Worm (Caenorhabditis elegans) whole organism, L1 larva: ENCODE data around the gene srb-1.
A peak's percentile ranks its signal among the peaks of the same experiment; 100 is the strongest.

Experiments used
- C04F5.9 ChIP-seq: sonication (generic microtip); optimal IDR thresholded peaks from 2 replicates; lab custom pipeline; 2016; ENCODE audit warnings: missing genetic modification characterization, missing compliant biosample characterization
- F16B12.6 ChIP-seq: fragments of 150-350 bp; optimal IDR thresholded peaks from 2 replicates; lab custom pipeline; 2014; ENCODE audit warnings: missing biosample characterization, missing genetic modification characterization
- ama-1 ChIP-seq: fragments of 150-350 bp; optimal IDR thresholded peaks from 2 replicates; lab custom pipeline; 2014
- blmp-1 ChIP-seq: fragments of 150-350 bp; optimal IDR thresholded peaks from 2 replicates; lab custom pipeline; 2014; ENCODE audit warnings: missing biosample characterization, missing genetic modification characterization
- ceh-82 ChIP-seq, 3 experiments: fragments of 150-350 bp in 1 of 3; sonication (generic microtip) in 2 of 3; optimal IDR thresholded peaks; 2 replicates each; lab custom pipeline; 2014 to 2017; ENCODE audit warnings: missing biosample characterization in 3 of 3, missing genetic modification characterization in 3 of 3
- ceh-90 ChIP-seq: sonication (generic microtip); optimal IDR thresholded peaks from 2 replicates; lab custom pipeline; 2016; ENCODE audit warnings: missing genetic modification characterization, missing compliant biosample characterization
- dpl-1 ChIP-seq, 3 experiments: fragments of 150-350 bp in 2 of 3; sonication (generic microtip) in 1 of 3; optimal IDR thresholded peaks; 2 replicates each; lab custom pipeline; 2014 to 2017; ENCODE audit warnings: missing biosample characterization in 3 of 3, missing genetic modification characterization in 3 of 3, missing genetic modification reagents in 3 of 3
- dsc-1 ChIP-seq: sonication (generic microtip); optimal IDR thresholded peaks from 2 replicates; lab custom pipeline; 2016; ENCODE audit warnings: mild to moderate bottlenecking, missing genetic modification characterization, missing compliant biosample characterization
- efl-1 ChIP-seq, 4 experiments: fragments of 150-350 bp; optimal IDR thresholded peaks in 3 of 4; peaks in 1 of 4; 1 replicate in 1 of 4; 2 replicates in 3 of 4; lab custom pipeline; 2014; ENCODE audit warnings: missing biosample characterization in 2 of 4, missing genetic modification characterization in 2 of 4, missing genetic modification reagents in 2 of 4
- efl-3 ChIP-seq: fragments of 200-800 bp; sonication (Bioruptor generic); optimal IDR thresholded peaks from 2 replicates; lab custom pipeline; 2018; ENCODE audit warnings: mild to moderate bottlenecking, missing genetic modification characterization, missing compliant biosample characterization
- egl-13 ChIP-seq: sonication (generic microtip); optimal IDR thresholded peaks from 2 replicates; lab custom pipeline; 2016; ENCODE audit warnings: missing genotype, missing genetic modification reagents, missing genetic modification characterization, missing compliant biosample characterization
- egl-27 ChIP-seq, 2 experiments: fragments of 150-350 bp in 1 of 2; sonication (generic microtip); optimal IDR thresholded peaks; 3 replicates each; lab custom pipeline; 2017 to 2018; ENCODE audit warnings: missing biosample characterization in 2 of 2, missing genetic modification characterization in 2 of 2, missing genetic modification reagents in 2 of 2
- elt-2 ChIP-seq: sonication (generic microtip); optimal IDR thresholded peaks from 2 replicates; lab custom pipeline; 2016; ENCODE audit warnings: missing genetic modification characterization, mild to moderate bottlenecking, inconsistent platforms, missing compliant biosample characterization, missing genetic modification reagents
- elt-3 ChIP-seq, 6 experiments: fragments of 150-350 bp in 1 of 6; sonication (generic microtip); optimal IDR thresholded peaks; 2 replicates each; lab custom pipeline; 2017 to 2018; ENCODE audit warnings: missing biosample characterization in 6 of 6, missing genetic modification characterization in 6 of 6, inconsistent platforms in 1 of 6
- fkh-10 ChIP-seq: sonication (generic microtip); optimal IDR thresholded peaks from 2 replicates; lab custom pipeline; 2017; ENCODE audit warnings: missing biosample characterization, missing genetic modification reagents, missing genetic modification characterization
- fkh-8 ChIP-seq: sonication (generic microtip); optimal IDR thresholded peaks from 2 replicates; lab custom pipeline; 2016; ENCODE audit warnings: mild to moderate bottlenecking, missing genetic modification characterization, missing compliant biosample characterization
- grh-1 ChIP-seq: fragments of 200-800 bp; sonication (Bioruptor generic); IDR thresholded peaks from 2 replicates; pipeline ENCODE4 v1.3.6; 2022; ENCODE audit warnings: missing genetic modification reagents, missing genetic modification characterization, missing compliant biosample characterization
- irx-1 ChIP-seq: sonication (generic microtip); optimal IDR thresholded peaks from 2 replicates; lab custom pipeline; 2016; ENCODE audit warnings: missing genetic modification characterization, missing compliant biosample characterization
- jun-1 ChIP-seq: fragments of 150-350 bp; optimal IDR thresholded peaks from 2 replicates; lab custom pipeline; 2014; ENCODE audit warnings: missing biosample characterization, missing genetic modification reagents, missing genetic modification characterization
- lin-13 ChIP-seq: fragments of 150-350 bp; optimal IDR thresholded peaks from 2 replicates; lab custom pipeline; 2014; ENCODE audit warnings: missing biosample characterization, missing genetic modification reagents, missing genetic modification characterization
- lin-14 ChIP-seq: fragments of 200-800 bp; sonication (Bioruptor generic); optimal IDR thresholded peaks from 2 replicates; lab custom pipeline; 2018; ENCODE audit warnings: mild to moderate bottlenecking, missing genetic modification characterization, moderate library complexity, missing compliant biosample characterization
- lir-3 ChIP-seq: sonication (generic microtip); optimal IDR thresholded peaks from 2 replicates; lab custom pipeline; 2016; ENCODE audit warnings: mild to moderate bottlenecking, missing genetic modification characterization, moderate library complexity, missing compliant biosample characterization; ENCODE audit not compliant: poor library complexity
- lsy-2 ChIP-seq, 2 experiments: fragments of 150-350 bp; optimal IDR thresholded peaks; 2 replicates each; lab custom pipeline; 2014; ENCODE audit warnings: missing biosample characterization in 2 of 2, missing genetic modification characterization in 2 of 2
- mdl-1 ChIP-seq, 2 experiments: fragments of 150-350 bp; optimal IDR thresholded peaks; 2 replicates each; lab custom pipeline; 2014 to 2017; ENCODE audit warnings: missing biosample characterization in 2 of 2, missing genetic modification characterization in 2 of 2, inconsistent platforms in 1 of 2
- mef-2 ChIP-seq: fragments of 150-350 bp; optimal IDR thresholded peaks from 2 replicates; lab custom pipeline; 2014; ENCODE audit warnings: missing biosample characterization, missing genetic modification characterization
- nhr-12 ChIP-seq: sonication (generic microtip); optimal IDR thresholded peaks from 2 replicates; lab custom pipeline; 2017; ENCODE audit warnings: missing biosample characterization, missing genetic modification characterization
- nhr-19 ChIP-seq: fragments of 200-800 bp; sonication (Bioruptor generic); conservative IDR thresholded peaks from 2 replicates; pipeline ENCODE4 v1.3.6; 2022; ENCODE audit warnings: missing genetic modification characterization, missing compliant biosample characterization
- nhr-20 ChIP-seq: sonication (generic microtip); optimal IDR thresholded peaks from 2 replicates; lab custom pipeline; 2016; ENCODE audit warnings: mild to moderate bottlenecking, missing genetic modification characterization, missing compliant biosample characterization
- nhr-47 ChIP-seq: sonication (generic microtip); optimal IDR thresholded peaks from 2 replicates; lab custom pipeline; 2016; ENCODE audit warnings: mild to moderate bottlenecking, missing genetic modification characterization, moderate library complexity, missing compliant biosample characterization
- nhr-71 ChIP-seq: sonication (generic microtip); optimal IDR thresholded peaks from 2 replicates; lab custom pipeline; 2016; ENCODE audit warnings: mild to moderate bottlenecking, missing genetic modification characterization, moderate library complexity, missing compliant biosample characterization
- nhr-76 ChIP-seq: sonication (generic microtip); optimal IDR thresholded peaks from 2 replicates; lab custom pipeline; 2017; ENCODE audit warnings: missing biosample characterization, missing genetic modification characterization
- nhr-85 ChIP-seq: sonication (generic microtip); peaks from one replicate; lab custom pipeline; 2016; ENCODE audit warnings: missing genetic modification characterization, inconsistent platforms, missing compliant biosample characterization
- nhr-90 ChIP-seq: sonication (generic microtip); optimal IDR thresholded peaks from 2 replicates; lab custom pipeline; 2016; ENCODE audit warnings: mild to moderate bottlenecking, missing genetic modification characterization, missing compliant biosample characterization; ENCODE audit not compliant: poor library complexity
- pag-3 ChIP-seq: sonication (generic microtip); optimal IDR thresholded peaks from 2 replicates; lab custom pipeline; 2017; ENCODE audit warnings: missing genetic modification characterization, mild to moderate bottlenecking, missing compliant biosample characterization, antibody characterized with exemption, borderline replicate concordance; ENCODE audit not compliant: insufficient read depth
- rnt-1 ChIP-seq: sonication (generic microtip); optimal IDR thresholded peaks from 2 replicates; lab custom pipeline; 2016; ENCODE audit warnings: mild to moderate bottlenecking, missing genetic modification characterization, moderate library complexity, missing compliant biosample characterization
- snpc-4 ChIP-seq: fragments of 150-350 bp; optimal IDR thresholded peaks from 2 replicates; lab custom pipeline; 2014; ENCODE audit warnings: missing biosample characterization, missing genetic modification characterization
- snu-23 ChIP-seq: sonication (generic microtip); optimal IDR thresholded peaks from 2 replicates; lab custom pipeline; 2016; ENCODE audit warnings: missing genetic modification characterization, missing compliant biosample characterization
- swsn-7 ChIP-seq: sonication (generic microtip); optimal IDR thresholded peaks from 2 replicates; lab custom pipeline; 2016; ENCODE audit warnings: missing genetic modification characterization, missing compliant biosample characterization
- tbx-2 ChIP-seq: sonication (generic microtip); optimal IDR thresholded peaks from 2 replicates; lab custom pipeline; 2016; ENCODE audit warnings: missing genetic modification characterization, missing compliant biosample characterization
- unc-62 ChIP-seq: fragments of 150-350 bp; optimal IDR thresholded peaks from 2 replicates; lab custom pipeline; 2014; ENCODE audit warnings: missing biosample characterization, missing genetic modification reagents, missing genetic modification characterization
- unc-86 ChIP-seq: sonication (generic microtip); optimal IDR thresholded peaks from 2 replicates; lab custom pipeline; 2016; ENCODE audit warnings: missing genetic modification characterization, missing compliant biosample characterization
- unc-98 ChIP-seq: fragments of 200-800 bp; sonication (Bioruptor generic); IDR thresholded peaks from 2 replicates; pipeline ENCODE4 v1.3.6; 2022; ENCODE audit warnings: missing genetic modification characterization, missing compliant biosample characterization
- vab-15 ChIP-seq: sonication (generic microtip); optimal IDR thresholded peaks from 2 replicates; lab custom pipeline; 2017; ENCODE audit warnings: missing genotype, mild to moderate bottlenecking, missing genetic modification characterization, missing compliant biosample characterization
- xbp-1 ChIP-seq: sonication (generic microtip); optimal IDR thresholded peaks from 2 replicates; lab custom pipeline; 2016; ENCODE audit warnings: missing genetic modification characterization, missing compliant biosample characterization
- ztf-4 ChIP-seq: fragments of 150-350 bp; optimal IDR thresholded peaks from 2 replicates; lab custom pipeline; 2014; ENCODE audit warnings: missing biosample characterization, missing genetic modification characterization

The srb-1 gene

ce11 chrII:5184661-5185545 lies 14.1 kb upstream of the srb-1 start:
- TF ChIP-seq nhr-71 (tag; lab: Kevin White, UChicago) (peak; percentile 43), unc-86 (no peak), elt-2 (tag; lab: Kevin White, UChicago) (peak; percentile 98)

DNA sequence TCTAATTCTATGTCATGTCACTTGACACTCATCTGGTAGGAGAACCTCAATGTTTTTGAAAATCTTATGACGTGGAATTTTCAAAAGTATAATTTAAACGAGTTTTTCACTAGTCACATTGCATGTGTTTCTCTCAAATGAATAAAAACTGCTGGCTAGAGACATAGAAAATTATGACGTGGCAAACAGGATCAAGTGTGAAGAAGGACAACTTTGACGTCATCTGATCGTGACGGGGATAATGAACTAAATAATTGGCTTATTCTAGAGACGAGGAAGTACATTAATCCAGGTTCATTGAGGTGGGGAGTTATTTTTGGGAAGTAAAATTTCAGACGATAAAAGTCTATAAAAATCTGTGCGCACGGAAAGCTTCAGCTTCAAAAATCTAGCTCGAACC lies 12.4 kb upstream of the srb-1 start:
- TF ChIP-seq jun-1 (tag; lab: Kevin White, UChicago) (no peak), dsc-1 (peak; percentile 63), nhr-71 (tag; lab: Kevin White, UChicago) (peak; percentile 44), ztf-4 (tag; lab: Kevin White, UChicago) (peak; percentile 16), nhr-85 (tag; lab: Kevin White, UChicago) (peak; percentile 52), vab-15 (tag; lab: Kevin White, UChicago) (no peak), lin-14 (GFP tag; lab: Kevin White, UChicago) (peak; percentile 18), nhr-20 (peak; percentile 9), rnt-1 (tag; lab: Kevin White, UChicago) (no peak), swsn-7 (tag; lab: Kevin White, UChicago) (peak; percentile 3), egl-13 (no peak), grh-1 (GFP tag; lab: Robert Waterston, UW) (no peak), nhr-47 (peak; percentile 22), unc-62 (no peak), C04F5.9 (tag; lab: Kevin White, UChicago) (no peak), blmp-1 (tag; lab: Kevin White, UChicago) (peak; percentile 19)

- TF ChIP-seq fkh-10 = no peak
- no peak for TF ChIP-seq nhr-76
- TF ChIP-seq nhr-47 = peak; percentile 73
- TF ChIP-seq jun-1 (tag; lab: Kevin White, UChicago) = peak; percentile 53
- peak; percentile 30 for TF ChIP-seq snpc-4
- no peak for TF ChIP-seq efl-3 (GFP tag; lab: Kevin White, UChicago)
- peak; percentile 43 to 46 for TF ChIP-seq efl-1 (optimal IDR thresholded peaks at IDR 0.05; lab: Kevin White, UChicago)
- peak in 1 of 2 experiments; percentile 90 for TF ChIP-seq efl-1 (GFP tag; optimal IDR thresholded peaks at IDR 0.05 in 1 of 2; lab: Kevin White, UChicago)
- peak; percentile 66 for TF ChIP-seq fkh-8 (tag; lab: Kevin White, UChicago)
- TF ChIP-seq ztf-4 (tag; lab: Kevin White, UChicago) = peak; percentile 71
- peak; percentile 69 for TF ChIP-seq xbp-1
- peak; percentile 80 for TF ChIP-seq nhr-20
- TF ChIP-seq irx-1 = peak; percentile 9
- peak; percentile 97 for TF ChIP-seq elt-2 (tag; lab: Kevin White, UChicago)
- peak; percentile 83 for TF ChIP-seq nhr-71 (tag; lab: Kevin White, UChicago)
- peak; percentile 38 for TF ChIP-seq lin-13 (GFP tag; lab: Kevin White, UChicago)
- TF ChIP-seq pag-3 (tag; lab: Kevin White, UChicago) = no peak
- TF ChIP-seq lsy-2 (tag; optimal IDR thresholded peaks at IDR 0.05; lab: Kevin White, UChicago) = peak; percentile 57 to 67
- no peak for TF ChIP-seq nhr-12 (tag; lab: Kevin White, UChicago)
- TF ChIP-seq egl-27 (tag; optimal IDR thresholded peaks at IDR 0.05; lab: Kevin White, UChicago) = no peak
- TF ChIP-seq snu-23 (GFP tag; lab: Kevin White, UChicago) = peak; percentile 74
- TF ChIP-seq F16B12.6 = no peak
- peak in 1 of 2 experiments; percentile 80 for TF ChIP-seq mdl-1 (tag; optimal IDR thresholded peaks at IDR 0.05; lab: Kevin White, UChicago)
- no peak for TF ChIP-seq ceh-90 (tag; lab: Kevin White, UChicago)
- TF ChIP-seq unc-98 (GFP tag; lab: Robert Waterston, UW) = no peak
- peak in 2 of 3 experiments; percentile 5 to 35 for TF ChIP-seq dpl-1 (GFP tag; optimal IDR thresholded peaks at IDR 0.05; lab: Kevin White, UChicago)
- TF ChIP-seq ceh-82 (tag; optimal IDR thresholded peaks at IDR 0.05; lab: Kevin White, UChicago) = peak in 2 of 3 experiments; percentile 35 to 36
- peak in 2 of 6 experiments; percentile 6 to 20 for TF ChIP-seq elt-3 (tag; optimal IDR thresholded peaks at IDR 0.05; lab: Kevin White, UChicago)
- peak; percentile 48 for TF ChIP-seq ama-1 (lab: Kevin White, UChicago)
- peak; percentile 2 for TF ChIP-seq mef-2 (tag; lab: Kevin White, UChicago)
- peak; percentile 53 for TF ChIP-seq lir-3 (tag; lab: Kevin White, UChicago)
- TF ChIP-seq nhr-85 (tag; lab: Kevin White, UChicago) = peak; percentile 85
- TF ChIP-seq tbx-2 (tag; lab: Kevin White, UChicago) = peak; percentile 30
- peak; percentile 63 for TF ChIP-seq nhr-19 (GFP tag; lab: Robert Waterston, UW)
- peak; percentile 45 for TF ChIP-seq nhr-90
- TF ChIP-seq dsc-1 = peak; percentile 34
These were observed 11.6 kb upstream of the srb-1 start for ce11 chrII:5182451-5182850.
